In the genomic region with DNA sequence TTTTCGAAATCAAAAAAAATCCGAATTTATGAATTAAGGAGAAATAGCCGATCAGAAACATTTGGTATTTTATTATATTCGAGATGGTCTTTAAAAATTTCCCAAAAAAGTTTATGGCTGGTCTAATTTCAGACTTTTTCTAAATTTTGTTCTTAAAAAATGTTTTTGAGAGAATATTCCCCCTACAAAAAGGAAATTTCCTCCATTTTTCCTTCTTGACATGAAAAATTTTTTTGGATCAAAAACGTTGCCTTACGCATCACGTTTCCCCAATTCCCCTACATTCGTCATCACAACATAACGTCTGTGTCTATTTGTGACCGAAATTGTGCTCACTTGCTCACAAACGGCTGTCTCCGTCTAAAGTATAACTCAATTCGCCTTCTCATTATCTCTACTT, we compare ENCODE assay signal across 2 worm cellular contexts.
A peak's percentile ranks its signal among the peaks of the same experiment; 100 is the strongest.
TF ChIP-seq lines count a peak whose summit lies in the region.

No protein-coding gene starts in this region.

TF ChIP-seq in whole organism, L4 larva, 104 proteins besides CTCF, POLR2A, EP300 and RAD21:
- TF ChIP-seq spr-1 (tag; optimal IDR thresholded peaks at IDR 0.05; lab: Kevin White, UChicago) (no peak), aha-1 (tag; lab: Kevin White, UChicago) (peak; percentile 95)

TF ChIP-seq in whole organism, young adult, 124 proteins besides CTCF, POLR2A, EP300 and RAD21:
- TF ChIP-seq nhr-90 (tag; optimal IDR thresholded peaks at IDR 0.05; lab: Kevin White, UChicago) (no peak), Y67H2A.10 (GFP tag; conservative IDR thresholded peaks at IDR 0.05; lab: Robert Waterston, UW) (no peak), madf-8 (GFP tag; conservative IDR thresholded peaks at IDR 0.05; lab: Robert Waterston, UW) (no peak), F10E7.11 (tag; optimal IDR thresholded peaks at IDR 0.05; lab: Kevin White, UChicago) (no peak), ZK185.1 (tag; optimal IDR thresholded peaks at IDR 0.05; lab: Kevin White, UChicago; ENCODE audit: poor library complexity, severe bottlenecking) (no peak), attf-6 (GFP tag; IDR thresholded peaks at IDR 0.05; lab: Robert Waterston, UW) (0 out of 2 replicates have a peak, but pooled peaks have one; percentile 12)
